Worm (Caenorhabditis elegans) whole organism, young adult: ENCODE data around the gene nspc-9.

Experiments
- B0019.2 ChIP-seq: fragments of 200-800 bp; sonication (Bioruptor generic); conservative IDR thresholded peaks from 2 replicates; pipeline ENCODE4 v1.3.6; 2022; ENCODE audit warnings: missing genetic modification reagents, missing genetic modification characterization, missing compliant biosample characterization
- F22D6.2 ChIP-seq: sonication (generic microtip); optimal IDR thresholded peaks from 2 replicates; lab custom pipeline; 2016; ENCODE audit warnings: mild to moderate bottlenecking, missing genetic modification characterization, missing compliant biosample characterization
- F55B11.4 ChIP-seq: sonication (generic microtip); optimal IDR thresholded peaks from 2 replicates; lab custom pipeline; 2016; ENCODE audit warnings: missing compliant biosample characterization, missing genetic modification characterization, borderline replicate concordance; ENCODE audit not compliant: insufficient read depth
- F57A8.1 ChIP-seq: fragments of 200-800 bp; sonication (Bioruptor generic); optimal IDR thresholded peaks from 2 replicates; lab custom pipeline; 2018; ENCODE audit warnings: mild to moderate bottlenecking, missing genetic modification characterization, moderate library complexity, missing compliant biosample characterization
- T07F8.4 ChIP-seq: sonication (generic microtip); optimal IDR thresholded peaks from 2 replicates; lab custom pipeline; 2016; ENCODE audit warnings: mild to moderate bottlenecking, missing genetic modification characterization, moderate library complexity, missing compliant biosample characterization
- T26A5.8 ChIP-seq: sonication (generic microtip); optimal IDR thresholded peaks from 2 replicates; lab custom pipeline; 2016; ENCODE audit warnings: missing genetic modification characterization, missing compliant biosample characterization
- Y53G8AR.9 ChIP-seq: fragments of 200-800 bp; sonication (Bioruptor generic); conservative IDR thresholded peaks from 2 replicates; pipeline ENCODE4 v1.3.6; 2022; ENCODE audit warnings: missing genetic modification reagents, missing genetic modification characterization, missing compliant biosample characterization
- Y79H2A.3 ChIP-seq: fragments of 200-800 bp; sonication (Bioruptor generic); conservative IDR thresholded peaks from 2 replicates; pipeline ENCODE4 v1.3.6; 2022; ENCODE audit warnings: missing genetic modification reagents, missing genetic modification characterization, missing compliant biosample characterization
- ZK185.1 ChIP-seq: sonication (generic microtip); optimal IDR thresholded peaks from 2 replicates; lab custom pipeline; 2016; ENCODE audit warnings: mild to moderate bottlenecking, missing genetic modification characterization, missing compliant biosample characterization; ENCODE audit not compliant: poor library complexity, severe bottlenecking
- aptf-2 ChIP-seq: fragments of 200-800 bp; sonication (Bioruptor generic); conservative IDR thresholded peaks from 2 replicates; pipeline ENCODE4 v1.3.6; 2022; ENCODE audit warnings: missing genetic modification reagents, missing genetic modification characterization, missing compliant biosample characterization
- atf-7 ChIP-seq: sonication (generic microtip); optimal IDR thresholded peaks from 2 replicates; lab custom pipeline; 2017; ENCODE audit warnings: mild to moderate bottlenecking, missing genetic modification characterization, missing compliant biosample characterization
- attf-3 ChIP-seq: fragments of 200-800 bp; sonication (Bioruptor generic); conservative IDR thresholded peaks from 2 replicates; pipeline ENCODE4 v1.3.6; 2022; ENCODE audit warnings: missing genetic modification reagents, missing genetic modification characterization, missing compliant biosample characterization
- bed-2 ChIP-seq: fragments of 200-800 bp; sonication (Bioruptor generic); IDR thresholded peaks from 2 replicates; pipeline ENCODE4 v1.3.6; 2022; ENCODE audit warnings: missing genetic modification reagents, missing genetic modification characterization, missing compliant biosample characterization
- cebp-1 ChIP-seq, 2 experiments: fragments of 200-800 bp in 1 of 2; sonication (Bioruptor generic) in 1 of 2; sonication (generic microtip) in 1 of 2; IDR thresholded peaks in 1 of 2; optimal IDR thresholded peaks in 1 of 2; 2 replicates each; pipeline versions ENCODE4 v1.3.6 to Lab custom; 2017 to 2022; ENCODE audit warnings: missing compliant biosample characterization in 2 of 2, missing genetic modification characterization in 2 of 2, mild to moderate bottlenecking in 1 of 2, missing genetic modification reagents in 1 of 2, moderate library complexity in 1 of 2
- ceh-100 ChIP-seq: fragments of 200-800 bp; sonication (Bioruptor generic); IDR thresholded peaks from 2 replicates; pipeline ENCODE4 v1.3.6; 2022; ENCODE audit warnings: missing genetic modification reagents, missing genetic modification characterization, missing compliant biosample characterization
- die-1 ChIP-seq: sonication (generic microtip); optimal IDR thresholded peaks from 2 replicates; lab custom pipeline; 2016; ENCODE audit warnings: missing genotype, mild to moderate bottlenecking, missing genetic modification characterization, missing compliant biosample characterization
- dox-1 ChIP-seq: fragments of 200-800 bp; sonication (Bioruptor generic); IDR thresholded peaks from 2 replicates; pipeline ENCODE4 v1.3.6; 2022; ENCODE audit warnings: missing genetic modification reagents, missing genetic modification characterization, missing compliant biosample characterization
- efl-1 ChIP-seq: fragments of 150-350 bp; optimal IDR thresholded peaks from 2 replicates; lab custom pipeline; 2014; ENCODE audit warnings: missing biosample characterization, missing genetic modification reagents, missing genetic modification characterization
- egrh-3 ChIP-seq: fragments of 200-800 bp; sonication (Bioruptor generic); IDR thresholded peaks from 2 replicates; pipeline ENCODE4 v1.3.6; 2022; ENCODE audit warnings: missing genetic modification reagents, missing genetic modification characterization, missing compliant biosample characterization
- hlh-12 ChIP-seq: sonication (generic microtip); optimal IDR thresholded peaks from 2 replicates; lab custom pipeline; 2016; ENCODE audit warnings: missing genetic modification characterization, missing compliant biosample characterization
- hlh-26 ChIP-seq: fragments of 200-800 bp; sonication (Bioruptor generic); conservative IDR thresholded peaks from 2 replicates; pipeline ENCODE4 v1.3.6; 2022; ENCODE audit warnings: missing genetic modification reagents, missing genetic modification characterization, missing compliant biosample characterization
- hmg-20 ChIP-seq: fragments of 200-800 bp; sonication (Bioruptor generic); IDR thresholded peaks from 2 replicates; pipeline ENCODE4 v1.3.6; 2022; ENCODE audit warnings: missing genetic modification reagents, missing genetic modification characterization, missing compliant biosample characterization
- hrde-1 ChIP-seq: sonication (generic microtip); optimal IDR thresholded peaks from 2 replicates; lab custom pipeline; 2016; ENCODE audit warnings: missing genetic modification characterization, mild to moderate bottlenecking, missing compliant biosample characterization, moderate library complexity, missing genotype, missing genetic modification reagents, borderline replicate concordance
- lir-1 ChIP-seq: fragments of 200-800 bp; sonication (Bioruptor generic); conservative IDR thresholded peaks from 2 replicates; pipeline ENCODE4 v1.3.6; 2022; ENCODE audit warnings: missing genetic modification reagents, missing genetic modification characterization, missing compliant biosample characterization
- mes-4 ChIP-seq: sonication (generic microtip); optimal IDR thresholded peaks from 2 replicates; lab custom pipeline; 2016; ENCODE audit warnings: missing genotype, missing genetic modification characterization, missing compliant biosample characterization
- nfya-1 ChIP-seq: sonication (generic microtip); optimal IDR thresholded peaks from 2 replicates; lab custom pipeline; 2017; ENCODE audit warnings: antibody characterized with exemption, missing compliant biosample characterization, missing genetic modification characterization, borderline replicate concordance; ENCODE audit not compliant: insufficient read depth
- nhr-120 ChIP-seq: fragments of 200-800 bp; sonication (Bioruptor generic); IDR thresholded peaks from 2 replicates; pipeline ENCODE4 v1.3.6; 2022; ENCODE audit warnings: missing genetic modification characterization, missing compliant biosample characterization
- nhr-179 ChIP-seq: sonication (generic microtip); optimal IDR thresholded peaks from 2 replicates; lab custom pipeline; 2016; ENCODE audit warnings: mild to moderate bottlenecking, missing genetic modification characterization, missing compliant biosample characterization
- pbrm-1 ChIP-seq: fragments of 200-800 bp; sonication (Bioruptor generic); IDR thresholded peaks from 2 replicates; pipeline ENCODE4 v1.3.6; 2022; ENCODE audit warnings: missing genetic modification reagents, missing genetic modification characterization, missing compliant biosample characterization
- pha-4 ChIP-seq: fragments of 150-350 bp; sonication (generic microtip); optimal IDR thresholded peaks from 2 replicates; lab custom pipeline; 2014; ENCODE audit warnings: missing biosample characterization, missing genetic modification reagents, missing genetic modification characterization
- rpc-1 ChIP-seq, 2 experiments: fragments of 150-350 bp in 1 of 2; sonication (generic microtip) in 1 of 2; optimal IDR thresholded peaks; 2 replicates each; lab custom pipeline; 2014 to 2018; ENCODE audit warnings: missing biosample characterization in 1 of 2, missing genetic modification characterization in 1 of 2, missing genetic modification reagents in 1 of 2, missing genotype in 1 of 2
- sdz-38 ChIP-seq: sonication (generic microtip); optimal IDR thresholded peaks from 2 replicates; lab custom pipeline; 2016; ENCODE audit warnings: missing genotype, missing genetic modification characterization, missing compliant biosample characterization
- somi-1 ChIP-seq: fragments of 200-800 bp; sonication (Bioruptor generic); optimal IDR thresholded peaks from 2 replicates; lab custom pipeline; 2018; ENCODE audit warnings: mild to moderate bottlenecking, missing genetic modification characterization, missing compliant biosample characterization
- zfh-2 ChIP-seq: fragments of 200-800 bp; sonication (Bioruptor generic); conservative IDR thresholded peaks from 2 replicates; pipeline ENCODE4 v1.3.6; 2022; ENCODE audit warnings: missing genetic modification reagents, missing genetic modification characterization, missing compliant biosample characterization
- ztf-18 ChIP-seq: sonication (generic microtip); optimal IDR thresholded peaks from 2 replicates; lab custom pipeline; 2016; ENCODE audit warnings: missing genotype, mild to moderate bottlenecking, missing genetic modification characterization, missing compliant biosample characterization
- ztf-22 ChIP-seq: fragments of 200-800 bp; sonication (Bioruptor generic); optimal IDR thresholded peaks from 2 replicates; lab custom pipeline; 2018; ENCODE audit warnings: mild to moderate bottlenecking, missing genetic modification characterization, moderate library complexity, missing compliant biosample characterization
- ztf-26 ChIP-seq: sonication (generic microtip); optimal IDR thresholded peaks from 2 replicates; lab custom pipeline; 2017; ENCODE audit warnings: missing genetic modification characterization, missing compliant biosample characterization
- ztf-6 ChIP-seq: fragments of 200-800 bp; sonication (Bioruptor generic); IDR thresholded peaks from 2 replicates; pipeline ENCODE4 v1.3.6; 2022; ENCODE audit warnings: missing genetic modification reagents, missing genetic modification characterization, missing compliant biosample characterization

Gene nspc-9

ce11 chrX:12362951-12363486 is 19.8 kb upstream of the nspc-9 start (continued):
- peak; percentile 81 for TF ChIP-seq lir-1 (GFP tag; lab: Robert Waterston, UW)
- TF ChIP-seq bed-2 (GFP tag; lab: Robert Waterston, UW) = peak; percentile 29; the same call in 1 of the 2 replicates
- peak; percentile 99 for TF ChIP-seq ztf-26 (tag; lab: Kevin White, UChicago)
- peak; percentile 85 for TF ChIP-seq F57A8.1 (GFP tag; lab: Kevin White, UChicago)
- peak; percentile 91 for TF ChIP-seq hmg-20 (GFP tag; lab: Robert Waterston, UW)
- no peak for TF ChIP-seq mes-4
- peak; percentile 66 for TF ChIP-seq die-1
- TF ChIP-seq Y53G8AR.9 (GFP tag; lab: Robert Waterston, UW) = peak; percentile 97
- no peak for TF ChIP-seq T26A5.8 (tag; lab: Kevin White, UChicago)
- no peak for TF ChIP-seq Y79H2A.3
- no peak for TF ChIP-seq sdz-38 (tag; lab: Kevin White, UChicago)
- peak; percentile 90 for TF ChIP-seq pbrm-1 (GFP tag; lab: Robert Waterston, UW)
- TF ChIP-seq cebp-1 (GFP tag; IDR thresholded peaks at IDR 0.05; lab: Robert Waterston, UW) = peak; percentile 78
- peak; percentile 96 for TF ChIP-seq cebp-1 (tag; optimal IDR thresholded peaks at IDR 0.05; lab: Kevin White, UChicago)
- TF ChIP-seq hlh-12 (tag; lab: Kevin White, UChicago) = no peak
- TF ChIP-seq ztf-6 (GFP tag; lab: Robert Waterston, UW) = 0 out of 2 replicates have a peak, but pooled peaks have one; percentile 62
- TF ChIP-seq nfya-1 (tag; lab: Kevin White, UChicago) = no peak
- peak; percentile 96 for TF ChIP-seq dox-1 (GFP tag; lab: Robert Waterston, UW)
- 0 out of 2 replicates have a peak, but pooled peaks have one; percentile 38 for TF ChIP-seq attf-3 (GFP tag; lab: Robert Waterston, UW)
- TF ChIP-seq nhr-179 (tag; lab: Kevin White, UChicago) = peak; percentile 81
- TF ChIP-seq ceh-100 = peak; percentile 74
- TF ChIP-seq ZK185.1 (tag; lab: Kevin White, UChicago) = peak; percentile 99
- TF ChIP-seq atf-7 = peak; percentile 98
- TF ChIP-seq rpc-1 (optimal IDR thresholded peaks at IDR 0.05; lab: Kevin White, UChicago) = peak; percentile 15
- TF ChIP-seq rpc-1 (tag; optimal IDR thresholded peaks at IDR 0.05; lab: Kevin White, UChicago) = no peak
- 0 out of 2 replicates have a peak, but pooled peaks have one; percentile 16 for TF ChIP-seq egrh-3 (GFP tag; lab: Robert Waterston, UW)
- no peak for TF ChIP-seq B0019.2
- peak; percentile 85 for TF ChIP-seq T07F8.4 (tag; lab: Kevin White, UChicago)
- no peak for TF ChIP-seq hlh-26 (GFP tag; lab: Robert Waterston, UW)
- no peak for TF ChIP-seq nhr-120 (GFP tag; lab: Robert Waterston, UW)
- TF ChIP-seq zfh-2 (GFP tag; lab: Robert Waterston, UW) = no peak
- peak; percentile 97 for TF ChIP-seq somi-1 (GFP tag; lab: Kevin White, UChicago)
- TF ChIP-seq hrde-1 (tag; lab: Kevin White, UChicago) = peak; percentile 51
- TF ChIP-seq pha-4 (tag; lab: Kevin White, UChicago) = peak; percentile 97
- no peak for TF ChIP-seq F55B11.4 (tag; lab: Kevin White, UChicago)
- peak; percentile 94 for TF ChIP-seq F22D6.2
- TF ChIP-seq ztf-18 (tag; lab: Kevin White, UChicago) = peak; percentile 79
- peak; percentile 67 for TF ChIP-seq ztf-22 (GFP tag; lab: Kevin White, UChicago)

- no peak for TF ChIP-seq ztf-22 (GFP tag; lab: Kevin White, UChicago)
- TF ChIP-seq dox-1 (GFP tag; lab: Robert Waterston, UW) = no peak
- no peak for TF ChIP-seq pbrm-1 (GFP tag; lab: Robert Waterston, UW)
- TF ChIP-seq aptf-2 (GFP tag; lab: Robert Waterston, UW) = no peak
- TF ChIP-seq efl-1 (GFP tag; lab: Kevin White, UChicago) = no peak
Observed at ce11 chrX:12360444-12360843, 17.3 kb upstream of the nspc-9 start, which contains the start of the genes nspc-15 and F19H6.6. Gene nspc-15, plus strand, starts transcription at chrX:12360744. Gene F19H6.6, plus strand, starts transcription at chrX:12360827.
